Worm (Caenorhabditis elegans): ENCODE measurements around the gene mig-6.

- no peak for TF ChIP-seq egl-18 (GFP tag; IDR thresholded peaks at IDR 0.05)
- TF ChIP-seq aptf-3 (GFP tag; IDR thresholded peaks at IDR 0.05): no peak
- peak; percentile 80 for TF ChIP-seq nhr-80 (tag; optimal IDR thresholded peaks at IDR 0.05)
- no peak for TF ChIP-seq snpc-1.1 (tag; optimal IDR thresholded peaks at IDR 0.05; ENCODE audit: insufficient read depth)
- no peak for TF ChIP-seq nhr-90 (tag; optimal IDR thresholded peaks at IDR 0.05)
- TF ChIP-seq let-526 (GFP tag; IDR thresholded peaks at IDR 0.05): no peak
- no peak for TF ChIP-seq madf-6 (GFP tag; IDR thresholded peaks at IDR 0.05)
Observed at ce11 chrV:7888036-7888435, 61.0 kb downstream of the mig-6 start.

Data from whole organism, young adult.